Fruit fly (Drosophila melanogaster) whole organism, embryonic: ENCODE data around the gene E2f1.

Experiments used
- Aef1 ChIP-seq: fragments of 200-800 bp; sonication (Bioruptor generic); IDR thresholded peaks from 3 replicates; pipeline ENCODE4 v1.3.6; 2022; ENCODE audit warnings: missing biosample characterization, missing genetic modification characterization
- BEAF-32 ChIP-seq: fragments of 200-800 bp; sonication (Bioruptor generic); optimal IDR thresholded peaks from 3 replicates; lab custom pipeline; 2017; ENCODE audit warnings: missing biosample characterization, missing genetic modification characterization, mild to moderate bottlenecking, moderate library complexity, missing genetic modification reagents
- Bgb ChIP-seq: fragments of 200-800 bp; sonication (Bioruptor generic); IDR thresholded peaks from 2 replicates; pipeline ENCODE4 v1.3.6; 2022; ENCODE audit warnings: missing biosample characterization, missing genetic modification characterization; ENCODE audit not compliant: partially characterized antibody
- CG10147 ChIP-seq: fragments of 200-800 bp; sonication (Bioruptor generic); optimal IDR thresholded peaks from 2 replicates; lab custom pipeline; 2019; ENCODE audit warnings: missing biosample characterization, mild to moderate bottlenecking, missing genetic modification characterization, moderate library complexity
- CG10209 ChIP-seq: fragments of 200-800 bp; sonication (Bioruptor generic); optimal IDR thresholded peaks from 3 replicates; lab custom pipeline; 2017; ENCODE audit warnings: missing biosample characterization, mild to moderate bottlenecking, missing genetic modification characterization, missing genetic modification reagents
- CG10267 ChIP-seq: fragments of 200-800 bp; sonication (Bioruptor generic); optimal IDR thresholded peaks from 2 replicates; lab custom pipeline; 2018; ENCODE audit warnings: missing biosample characterization, mild to moderate bottlenecking, missing genetic modification characterization, moderate library complexity
- CG10654 ChIP-seq: fragments of 200-800 bp; sonication (Bioruptor generic); optimal IDR thresholded peaks from 2 replicates; lab custom pipeline; 2016; ENCODE audit warnings: missing biosample characterization, missing genetic modification characterization
- CG12744 ChIP-seq: fragments of 200-800 bp; sonication (Bioruptor generic); optimal IDR thresholded peaks from 2 replicates; lab custom pipeline; 2016; ENCODE audit warnings: missing biosample characterization, missing genetic modification characterization
- CG13424 ChIP-seq: fragments of 200-800 bp; sonication (Bioruptor generic); optimal IDR thresholded peaks from 2 replicates; lab custom pipeline; 2019; ENCODE audit warnings: missing biosample characterization, mild to moderate bottlenecking, missing genetic modification characterization, moderate library complexity
- CG14050 ChIP-seq: fragments of 200-800 bp; sonication (Bioruptor generic); IDR thresholded peaks from 3 replicates; pipeline ENCODE4 v1.3.6; 2022; ENCODE audit warnings: missing biosample characterization, missing genetic modification characterization
- CG16779 ChIP-seq: fragments of 200-800 bp; sonication (Bioruptor generic); IDR thresholded peaks from 2 replicates; pipeline ENCODE4 v1.3.6; 2022; ENCODE audit warnings: missing biosample characterization, missing genetic modification characterization
- CG17612 ChIP-seq: fragments of 200-800 bp; sonication (Bioruptor generic); IDR thresholded peaks from 2 replicates; pipeline ENCODE4 v1.3.6; 2022; ENCODE audit warnings: missing biosample characterization, missing genetic modification characterization
- CG17829 ChIP-seq: fragments of 200-800 bp; optimal IDR thresholded peaks from 2 replicates; lab custom pipeline; 2019; ENCODE audit warnings: missing biosample characterization, mild to moderate bottlenecking, missing genetic modification characterization, moderate library complexity
- CG18599 ChIP-seq: fragments of 200-800 bp; sonication (Bioruptor generic); optimal IDR thresholded peaks from 3 replicates; lab custom pipeline; 2017; ENCODE audit warnings: missing biosample characterization, missing genetic modification characterization, mild to moderate bottlenecking, moderate library complexity, missing genetic modification reagents
- CG3163 ChIP-seq: fragments of 200-800 bp; sonication (Bioruptor generic); optimal IDR thresholded peaks from 3 replicates; lab custom pipeline; 2016; ENCODE audit warnings: missing biosample characterization, missing genetic modification characterization
- CG33213 ChIP-seq: fragments of 200-800 bp; sonication (Bioruptor generic); optimal IDR thresholded peaks from 3 replicates; lab custom pipeline; 2016; ENCODE audit warnings: missing biosample characterization, missing genetic modification characterization
- CG5953 ChIP-seq: fragments of 200-800 bp; sonication (Bioruptor generic); IDR thresholded peaks from 2 replicates; pipeline ENCODE4 v1.3.6; 2022; ENCODE audit warnings: missing biosample characterization, missing genetic modification characterization
- CG9797 ChIP-seq: fragments of 200-800 bp; sonication (Bioruptor generic); optimal IDR thresholded peaks from 3 replicates; lab custom pipeline; 2018; ENCODE audit warnings: missing biosample characterization, mild to moderate bottlenecking, missing genetic modification characterization
- Camta ChIP-seq: fragments of 200-800 bp; sonication (Bioruptor generic); optimal IDR thresholded peaks from 2 replicates; lab custom pipeline; 2016; ENCODE audit warnings: missing biosample characterization, missing genetic modification characterization
- CoRest ChIP-seq: fragments of 200-800 bp; sonication (Bioruptor generic); optimal IDR thresholded peaks from 3 replicates; lab custom pipeline; 2018; ENCODE audit warnings: missing biosample characterization, mild to moderate bottlenecking, missing genetic modification characterization, moderate library complexity
- Doc2 ChIP-seq: fragments of 200-800 bp; sonication (Bioruptor generic); IDR thresholded peaks from 2 replicates; pipeline ENCODE4 v1.3.6; 2022; ENCODE audit warnings: missing biosample characterization, missing genetic modification characterization
- Doc3 ChIP-seq: fragments of 200-800 bp; sonication (Bioruptor generic); IDR thresholded peaks from 3 replicates; pipeline ENCODE4 v1.3.6; 2022; ENCODE audit warnings: missing biosample characterization, missing genetic modification characterization; ENCODE audit not compliant: partially characterized antibody
- ERR ChIP-seq: fragments of 200-800 bp; sonication (Bioruptor generic); optimal IDR thresholded peaks from 2 replicates; lab custom pipeline; 2016; ENCODE audit warnings: missing biosample characterization, missing genetic modification characterization
- Fer3 ChIP-seq: fragments of 200-800 bp; sonication (Bioruptor generic); optimal IDR thresholded peaks from 2 replicates; lab custom pipeline; 2018; ENCODE audit warnings: missing biosample characterization, mild to moderate bottlenecking, missing genetic modification characterization, moderate library complexity
- HLH4C ChIP-seq: fragments of 200-800 bp; sonication (Bioruptor generic); IDR thresholded peaks from 3 replicates; pipeline ENCODE4 v1.3.6; 2022; ENCODE audit warnings: missing biosample characterization, missing genetic modification characterization; ENCODE audit not compliant: partially characterized antibody
- Hand ChIP-seq: fragments of 200-800 bp; sonication (Bioruptor generic); optimal IDR thresholded peaks from 2 replicates; lab custom pipeline; 2017; ENCODE audit warnings: mild to moderate bottlenecking, missing biosample characterization, missing genetic modification reagents, missing genetic modification characterization
- Hr39 ChIP-seq: fragments of >200 bp; optimal IDR thresholded peaks from 2 replicates; lab custom pipeline; 2017
- Lpt ChIP-seq: fragments of >200 bp; optimal IDR thresholded peaks from 2 replicates; lab custom pipeline; 2018; ENCODE audit warnings: missing biosample characterization, missing genetic modification characterization
- Med ChIP-seq: fragments of 200-800 bp; sonication (Bioruptor generic); peaks from one replicate; lab custom pipeline; 2016; ENCODE audit warnings: missing biosample characterization, missing genetic modification characterization, mild to moderate bottlenecking, inconsistent platforms, moderate library complexity
- Mes4 ChIP-seq: fragments of 200-800 bp; sonication (Bioruptor generic); optimal IDR thresholded peaks from 2 replicates; lab custom pipeline; 2016; ENCODE audit warnings: missing biosample characterization, missing genetic modification characterization
- NC2β ChIP-seq: fragments of 200-800 bp; sonication (Bioruptor generic); optimal IDR thresholded peaks from 2 replicates; lab custom pipeline; 2016; ENCODE audit warnings: missing biosample characterization, missing genetic modification characterization
- Oli ChIP-seq: fragments of 200-800 bp; sonication (Bioruptor generic); optimal IDR thresholded peaks from 2 replicates; lab custom pipeline; 2018; ENCODE audit warnings: missing biosample characterization, mild to moderate bottlenecking, missing genetic modification characterization, moderate library complexity
- PHDP ChIP-seq: fragments of 200-800 bp; sonication (Bioruptor generic); optimal IDR thresholded peaks from 3 replicates; lab custom pipeline; 2018; ENCODE audit warnings: missing biosample characterization, mild to moderate bottlenecking, missing genetic modification characterization, moderate library complexity
- ash1 ChIP-seq: fragments of 200-800 bp; sonication (Bioruptor generic); optimal IDR thresholded peaks from 2 replicates; lab custom pipeline; 2018; ENCODE audit warnings: missing biosample characterization, mild to moderate bottlenecking, missing genetic modification characterization
- eve ChIP-seq, 2 experiments: fragments of >200 bp; optimal IDR thresholded peaks; 2 replicates each; lab custom pipeline; 2017; ENCODE audit warnings: missing biosample characterization in 2 of 2, missing genetic modification characterization in 2 of 2
- ftz-f1 ChIP-seq: fragments of 200-800 bp; sonication (Bioruptor generic); optimal IDR thresholded peaks from 2 replicates; lab custom pipeline; 2016; ENCODE audit warnings: missing biosample characterization, missing genetic modification characterization
- gsb ChIP-seq: fragments of 200-800 bp; sonication (Bioruptor generic); IDR thresholded peaks from 2 replicates; pipeline ENCODE4 v1.3.6; 2022; ENCODE audit warnings: missing biosample characterization, missing genetic modification characterization
- gt ChIP-seq: fragments of 200-800 bp; sonication (Bioruptor generic); IDR thresholded peaks from 2 replicates; pipeline ENCODE4 v1.3.6; 2022; ENCODE audit warnings: missing biosample characterization, missing genetic modification characterization
- ham ChIP-seq: fragments of 200-800 bp; sonication (Bioruptor generic); IDR thresholded peaks from 2 replicates; pipeline ENCODE4 v1.3.6; 2022; ENCODE audit warnings: missing biosample characterization, missing genetic modification characterization
- lilli ChIP-seq: fragments of 200-800 bp; sonication (Bioruptor generic); optimal IDR thresholded peaks from 3 replicates; lab custom pipeline; 2016; ENCODE audit warnings: missing biosample characterization, missing genetic modification characterization
- lola ChIP-seq, 3 experiments: fragments of >200 bp in 2 of 3; fragments of 200-800 bp in 1 of 3; sonication (Bioruptor generic) in 1 of 3; optimal IDR thresholded peaks; 2 replicates each; lab custom pipeline; 2017 to 2019; ENCODE audit warnings: missing biosample characterization in 3 of 3, missing genetic modification characterization in 3 of 3, mild to moderate bottlenecking in 1 of 3, moderate library complexity in 1 of 3
- p53 ChIP-seq: fragments of 200-800 bp; sonication (Bioruptor generic); optimal IDR thresholded peaks from 2 replicates; lab custom pipeline; 2016; ENCODE audit warnings: missing biosample characterization, missing genetic modification characterization
- pan ChIP-seq, 4 experiments: fragments of >200 bp in 3 of 4; fragments of 200-800 bp in 1 of 4; sonication (Bioruptor generic) in 1 of 4; optimal IDR thresholded peaks in 3 of 4; IDR thresholded peaks in 1 of 4; 2 replicates each; pipeline versions ENCODE4 v1.3.6 to Lab custom; 2017 to 2022; ENCODE audit warnings: missing biosample characterization in 2 of 4, missing genetic modification characterization in 2 of 4, mixed read lengths in 1 of 4
- pum ChIP-seq: fragments of 200-800 bp; sonication (Bioruptor generic); optimal IDR thresholded peaks from 2 replicates; lab custom pipeline; 2016; ENCODE audit warnings: missing biosample characterization, missing genetic modification characterization
- rib ChIP-seq: fragments of 200-800 bp; sonication (Bioruptor generic); IDR thresholded peaks from 2 replicates; pipeline ENCODE4 v1.3.6; 2022; ENCODE audit warnings: missing biosample characterization, missing genetic modification characterization
- sisA ChIP-seq: fragments of 200-800 bp; sonication (Bioruptor generic); IDR thresholded peaks from 2 replicates; pipeline ENCODE4 v1.3.6; 2022; ENCODE audit warnings: missing biosample characterization, missing genetic modification characterization
- trh ChIP-seq: fragments of 200-800 bp; sonication (Bioruptor generic); optimal IDR thresholded peaks from 2 replicates; lab custom pipeline; 2016; ENCODE audit warnings: missing biosample characterization, missing genetic modification characterization
- ttk ChIP-seq: fragments of 200-800 bp; sonication (Bioruptor generic); IDR thresholded peaks from 2 replicates; pipeline ENCODE4 v2.1.2; 2022; ENCODE audit warnings: missing biosample characterization, missing genetic modification characterization
- tx ChIP-seq: fragments of 200-800 bp; sonication (Bioruptor generic); optimal IDR thresholded peaks from 2 replicates; lab custom pipeline; 2016; ENCODE audit warnings: missing biosample characterization, missing genetic modification characterization
- vnd ChIP-seq: fragments of 200-800 bp; sonication (Bioruptor generic); IDR thresholded peaks from 3 replicates; pipeline ENCODE4 v1.3.6; 2022; ENCODE audit warnings: missing biosample characterization, missing genetic modification characterization; ENCODE audit not compliant: partially characterized antibody

The E2f1 gene

dm6 chr3R:21641517-21642137, 19.0 kb downstream of the E2f1 start (continued):
- TF ChIP-seq ftz-f1 (GFP tag; lab: Kevin White, UChicago) (no peak), ham (GFP tag; lab: Robert Waterston, UW) (no peak), lilli (GFP tag; lab: Kevin White, UChicago) (peak; percentile 28), vnd (GFP tag; lab: Robert Waterston, UW) (no peak), CG10654 (GFP tag; lab: Kevin White, UChicago) (peak; percentile 5), ash1 (no peak), gt (GFP tag; lab: Robert Waterston, UW) (no peak; the same call in 1 of the 2 replicates), Camta (GFP tag; lab: Kevin White, UChicago) (peak; percentile 44), CG17829 (tag; lab: Kevin White, UChicago) (peak; percentile 88), Mes4 (GFP tag; lab: Kevin White, UChicago) (peak; percentile 28), CoRest (tag; lab: Kevin White, UChicago) (peak; percentile 71), CG33213 (GFP tag; lab: Kevin White, UChicago) (no peak), CG9797 (no peak), Lpt (no peak), CG3163 (GFP tag; lab: Kevin White, UChicago) (no peak), Bgb (no peak), pan (optimal IDR thresholded peaks at IDR 0.05; lab: Kevin White, UChicago) (no peak), pan (GFP tag; optimal IDR thresholded peaks at IDR 0.05 in 1 of 2, IDR thresholded peaks at IDR 0.05 in 1 of 2) (no peak), gsb (no peak), Fer3 (tag; lab: Kevin White, UChicago) (no peak), sisA (GFP tag; lab: Robert Waterston, UW) (no peak), CG17612 (GFP tag; lab: Robert Waterston, UW) (no peak), CG12744 (peak; percentile 18), ERR (no peak), Doc3 (GFP tag; lab: Robert Waterston, UW) (no peak), trh (GFP tag; lab: Kevin White, UChicago) (peak; percentile 37), Doc2 (GFP tag; lab: Robert Waterston, UW) (no peak), pum (GFP tag; lab: Kevin White, UChicago) (peak; percentile 63), Oli (peak; percentile 61), CG18599 (GFP tag; lab: Kevin White, UChicago) (peak; percentile 6), CG10147 (peak; percentile 14), Hand (no peak), tx (GFP tag; lab: Kevin White, UChicago) (no peak), Med (no peak), CG16779 (GFP tag; lab: Robert Waterston, UW) (no peak), Aef1 (GFP tag; lab: Robert Waterston, UW) (no peak), p53 (GFP tag; lab: Kevin White, UChicago) (no peak), lola (GFP tag; optimal IDR thresholded peaks at IDR 0.05; lab: Kevin White, UChicago) (peak in 1 of 3 experiments; percentile 95), CG5953 (GFP tag; lab: Robert Waterston, UW) (no peak), PHDP (tag; lab: Kevin White, UChicago) (peak; percentile 0), NC2β (GFP tag; lab: Kevin White, UChicago) (peak; percentile 54), CG14050 (no peak), rib (GFP tag; lab: Robert Waterston, UW) (no peak), BEAF-32 (GFP tag; lab: Kevin White, UChicago) (no peak), HLH4C (no peak), CG10267 (peak; percentile 86), ttk (GFP tag; lab: Robert Waterston, UW) (no peak), CG13424 (tag; lab: Kevin White, UChicago) (peak; percentile 61), Hr39 (lab: Kevin White, UChicago) (no peak), CG10209 (peak; percentile 63), eve (GFP tag; optimal IDR thresholded peaks at IDR 0.05; lab: Kevin White, UChicago) (peak; percentile 29 to 67)
